Fruit fly (Drosophila melanogaster): ENCODE results near the gene glec.

glec gene

dm6 chr3R:21838505-21838956 is 17.5 kb downstream of the glec start (continued):
- TF ChIP-seq CG7556 (GFP tag; optimal IDR thresholded peaks at IDR 0.05) (peak; percentile 42), Neu2 (GFP tag; optimal IDR thresholded peaks at IDR 0.05; ENCODE audit: borderline replicate concordance) (no peak), Max (GFP tag; optimal IDR thresholded peaks at IDR 0.05) (no peak), CoRest (tag; optimal IDR thresholded peaks at IDR 0.05) (peak; percentile 58), CG12155 (GFP tag; optimal IDR thresholded peaks at IDR 0.05) (no peak), CG1832 (GFP tag; optimal IDR thresholded peaks at IDR 0.05) (no peak), toy (GFP tag; IDR thresholded peaks at IDR 0.05) (no peak), Xbp1 (GFP tag; optimal IDR thresholded peaks at IDR 0.05) (peak; percentile 22), lola (GFP tag; optimal IDR thresholded peaks at IDR 0.05) (peak in 1 of 3 experiments; percentile 28), Eip74EF (GFP tag; optimal IDR thresholded peaks at IDR 0.05) (peak in 1 of 2 experiments; percentile 63), CG18619 (GFP tag; optimal IDR thresholded peaks at IDR 0.05) (peak; percentile 25), CG12071 (GFP tag; optimal IDR thresholded peaks at IDR 0.05) (no peak), MTF-1 (GFP tag; optimal IDR thresholded peaks at IDR 0.05; ENCODE audit: borderline replicate concordance) (no peak), Oli (tag; optimal IDR thresholded peaks at IDR 0.05) (peak; percentile 61), CG11695 (GFP tag; IDR thresholded peaks at IDR 0.05) (no peak), CG11723 (GFP tag; optimal IDR thresholded peaks at IDR 0.05) (peak; percentile 4), caup (GFP tag; optimal IDR thresholded peaks at IDR 0.05; ENCODE audit: severe bottlenecking) (no peak), Blimp-1 (GFP tag; optimal IDR thresholded peaks at IDR 0.05) (peak; percentile 7), fru (optimal IDR thresholded peaks at IDR 0.05) (no peak), Dll (GFP tag; IDR thresholded peaks at IDR 0.05; ENCODE audit: partially characterized antibody) (no peak), CG10979 (tag; optimal IDR thresholded peaks at IDR 0.05) (peak; percentile 13), org-1 (GFP tag; optimal IDR thresholded peaks at IDR 0.05) (peak; percentile 60), Fer1 (GFP tag; optimal IDR thresholded peaks at IDR 0.05) (no peak), CG7357 (GFP tag; IDR thresholded peaks at IDR 0.05) (no peak), tup (GFP tag; optimal IDR thresholded peaks at IDR 0.05) (no peak), CG17361 (GFP tag; IDR thresholded peaks at IDR 0.05) (peak; percentile 73), CG6854 (GFP tag; optimal IDR thresholded peaks at IDR 0.05) (no peak), slou (GFP tag; optimal IDR thresholded peaks at IDR 0.05) (no peak), ci (GFP tag; IDR thresholded peaks at IDR 0.05) (no peak), Optix (GFP tag; IDR thresholded peaks at IDR 0.05) (no peak), CG8281 (tag; optimal IDR thresholded peaks at IDR 0.05) (no peak), CG33213 (GFP tag; optimal IDR thresholded peaks at IDR 0.05) (no peak), CG17912 (GFP tag; optimal IDR thresholded peaks at IDR 0.05) (no peak), CG4282 (GFP tag; optimal IDR thresholded peaks at IDR 0.05) (no peak), nmo (GFP tag; optimal IDR thresholded peaks at IDR 0.05) (peak; percentile 57), PHDP (tag; optimal IDR thresholded peaks at IDR 0.05) (peak; percentile 11), Dbx (GFP tag; IDR thresholded peaks at IDR 0.05) (no peak), CG32772 (GFP tag; IDR thresholded peaks at IDR 0.05) (no peak), slbo (GFP tag; IDR thresholded peaks at IDR 0.05) (no peak), CG12391 (tag; optimal IDR thresholded peaks at IDR 0.05) (peak; percentile 15), Sry-δ (GFP tag; optimal IDR thresholded peaks at IDR 0.05) (no peak), eyg (GFP tag; optimal IDR thresholded peaks at IDR 0.05) (no peak), sim (GFP tag; IDR thresholded peaks at IDR 0.05) (no peak), cas (GFP tag; IDR thresholded peaks at IDR 0.05) (no peak), Chrac-16 (GFP tag; optimal IDR thresholded peaks at IDR 0.05) (peak; percentile 2), CG4424 (GFP tag; optimal IDR thresholded peaks at IDR 0.05) (peak; percentile 9), Pdp1 (GFP tag; optimal IDR thresholded peaks at IDR 0.05) (peak; percentile 14 to 18), CG30403 (GFP tag; optimal IDR thresholded peaks at IDR 0.05) (peak; percentile 46), CG10147 (GFP tag; optimal IDR thresholded peaks at IDR 0.05) (no peak), HLH3B (GFP tag; IDR thresholded peaks at IDR 0.05) (no peak)
